Worm (Caenorhabditis elegans) whole organism, L1 larva: ENCODE measurements around the gene nhr-181.
A peak's percentile ranks its signal among the peaks of the same experiment; 100 is the strongest.

Experiments used
- F16B12.6 ChIP-seq: fragments of 150-350 bp; optimal IDR thresholded peaks from 2 replicates; lab custom pipeline; 2014; ENCODE audit warnings: missing biosample characterization, missing genetic modification characterization
- aha-1 ChIP-seq: fragments of 150-350 bp; optimal IDR thresholded peaks from 2 replicates; lab custom pipeline; 2014; ENCODE audit warnings: missing biosample characterization, missing genetic modification characterization
- alr-1 ChIP-seq: fragments of 200-800 bp; sonication (Bioruptor generic); optimal IDR thresholded peaks from 2 replicates; lab custom pipeline; 2018; ENCODE audit warnings: borderline replicate concordance, mild to moderate bottlenecking, missing genetic modification characterization, missing compliant biosample characterization
- ama-1 ChIP-seq: fragments of 150-350 bp; optimal IDR thresholded peaks from 2 replicates; lab custom pipeline; 2014
- ceh-63 ChIP-seq: fragments of 200-800 bp; sonication (Bioruptor generic); optimal IDR thresholded peaks from 2 replicates; lab custom pipeline; 2018; ENCODE audit warnings: mild to moderate bottlenecking, missing genetic modification characterization, missing compliant biosample characterization
- ceh-88 ChIP-seq: fragments of 200-800 bp; sonication (Bioruptor generic); IDR thresholded peaks from 2 replicates; pipeline ENCODE4 v1.3.6; 2022; ENCODE audit warnings: missing genetic modification characterization, missing compliant biosample characterization
- ceh-90 ChIP-seq: sonication (generic microtip); optimal IDR thresholded peaks from 2 replicates; lab custom pipeline; 2016; ENCODE audit warnings: missing genetic modification characterization, missing compliant biosample characterization
- dpl-1 ChIP-seq, 3 experiments: fragments of 150-350 bp in 2 of 3; sonication (generic microtip) in 1 of 3; optimal IDR thresholded peaks; 2 replicates each; lab custom pipeline; 2014 to 2017; ENCODE audit warnings: missing biosample characterization in 3 of 3, missing genetic modification characterization in 3 of 3, missing genetic modification reagents in 3 of 3
- dsc-1 ChIP-seq: sonication (generic microtip); optimal IDR thresholded peaks from 2 replicates; lab custom pipeline; 2016; ENCODE audit warnings: mild to moderate bottlenecking, missing genetic modification characterization, missing compliant biosample characterization
- efl-1 ChIP-seq, 4 experiments: fragments of 150-350 bp; optimal IDR thresholded peaks in 3 of 4; peaks in 1 of 4; 1 replicate in 1 of 4; 2 replicates in 3 of 4; lab custom pipeline; 2014; ENCODE audit warnings: missing biosample characterization in 2 of 4, missing genetic modification characterization in 2 of 4, missing genetic modification reagents in 2 of 4
- egl-13 ChIP-seq: sonication (generic microtip); optimal IDR thresholded peaks from 2 replicates; lab custom pipeline; 2016; ENCODE audit warnings: missing genotype, missing genetic modification reagents, missing genetic modification characterization, missing compliant biosample characterization
- egl-27 ChIP-seq, 2 experiments: fragments of 150-350 bp in 1 of 2; sonication (generic microtip); optimal IDR thresholded peaks; 3 replicates each; lab custom pipeline; 2017 to 2018; ENCODE audit warnings: missing biosample characterization in 2 of 2, missing genetic modification characterization in 2 of 2, missing genetic modification reagents in 2 of 2
- elt-3 ChIP-seq, 6 experiments: fragments of 150-350 bp in 1 of 6; sonication (generic microtip); optimal IDR thresholded peaks; 2 replicates each; lab custom pipeline; 2017 to 2018; ENCODE audit warnings: missing biosample characterization in 6 of 6, missing genetic modification characterization in 6 of 6, inconsistent platforms in 1 of 6
- fkh-4 ChIP-seq: sonication (generic microtip); optimal IDR thresholded peaks from 2 replicates; lab custom pipeline; 2016; ENCODE audit warnings: missing compliant biosample characterization, missing genetic modification characterization, borderline replicate concordance
- hlh-17 ChIP-seq: fragments of 200-800 bp; sonication (Bioruptor generic); optimal IDR thresholded peaks from 2 replicates; lab custom pipeline; 2018; ENCODE audit warnings: missing genetic modification characterization, mild to moderate bottlenecking, missing compliant biosample characterization, moderate library complexity, borderline replicate concordance
- hpl-2 ChIP-seq: fragments of 150-350 bp; optimal IDR thresholded peaks from 2 replicates; lab custom pipeline; 2014; ENCODE audit warnings: missing biosample characterization, missing genetic modification reagents, missing genetic modification characterization
- lin-13 ChIP-seq: fragments of 150-350 bp; optimal IDR thresholded peaks from 2 replicates; lab custom pipeline; 2014; ENCODE audit warnings: missing biosample characterization, missing genetic modification reagents, missing genetic modification characterization
- lin-14 ChIP-seq: fragments of 200-800 bp; sonication (Bioruptor generic); optimal IDR thresholded peaks from 2 replicates; lab custom pipeline; 2018; ENCODE audit warnings: mild to moderate bottlenecking, missing genetic modification characterization, moderate library complexity, missing compliant biosample characterization
- lin-39 ChIP-seq: fragments of 150-350 bp; optimal IDR thresholded peaks from 2 replicates; lab custom pipeline; 2014; ENCODE audit warnings: missing biosample characterization, missing genetic modification reagents, missing genetic modification characterization
- lsy-2 ChIP-seq, 2 experiments: fragments of 150-350 bp; optimal IDR thresholded peaks; 2 replicates each; lab custom pipeline; 2014; ENCODE audit warnings: missing biosample characterization in 2 of 2, missing genetic modification characterization in 2 of 2
- mdl-1 ChIP-seq, 2 experiments: fragments of 150-350 bp; optimal IDR thresholded peaks; 2 replicates each; lab custom pipeline; 2014 to 2017; ENCODE audit warnings: missing biosample characterization in 2 of 2, missing genetic modification characterization in 2 of 2, inconsistent platforms in 1 of 2
- mep-1 ChIP-seq: fragments of 150-350 bp; optimal IDR thresholded peaks from 2 replicates; lab custom pipeline; 2014; ENCODE audit warnings: missing biosample characterization, missing genetic modification characterization
- nhr-11 ChIP-seq: fragments of 150-350 bp; optimal IDR thresholded peaks from 2 replicates; lab custom pipeline; 2014; ENCODE audit warnings: missing biosample characterization, missing genetic modification characterization
- nhr-19 ChIP-seq: fragments of 200-800 bp; sonication (Bioruptor generic); conservative IDR thresholded peaks from 2 replicates; pipeline ENCODE4 v1.3.6; 2022; ENCODE audit warnings: missing genetic modification characterization, missing compliant biosample characterization
- nhr-237 ChIP-seq: fragments of 150-350 bp; optimal IDR thresholded peaks from 2 replicates; lab custom pipeline; 2014; ENCODE audit warnings: missing biosample characterization, missing genetic modification characterization
- nhr-47 ChIP-seq: sonication (generic microtip); optimal IDR thresholded peaks from 2 replicates; lab custom pipeline; 2016; ENCODE audit warnings: mild to moderate bottlenecking, missing genetic modification characterization, moderate library complexity, missing compliant biosample characterization
- nhr-84 ChIP-seq: sonication (generic microtip); optimal IDR thresholded peaks from 2 replicates; lab custom pipeline; 2017; ENCODE audit warnings: missing biosample characterization, missing genetic modification characterization
- nhr-85 ChIP-seq: sonication (generic microtip); peaks from one replicate; lab custom pipeline; 2016; ENCODE audit warnings: missing genetic modification characterization, inconsistent platforms, missing compliant biosample characterization
- nhr-90 ChIP-seq: sonication (generic microtip); optimal IDR thresholded peaks from 2 replicates; lab custom pipeline; 2016; ENCODE audit warnings: mild to moderate bottlenecking, missing genetic modification characterization, missing compliant biosample characterization; ENCODE audit not compliant: poor library complexity
- pqm-1 ChIP-seq: sonication (generic microtip); optimal IDR thresholded peaks from 3 replicates; lab custom pipeline; 2017; ENCODE audit warnings: missing biosample characterization, missing genetic modification characterization
- rnt-1 ChIP-seq: sonication (generic microtip); optimal IDR thresholded peaks from 2 replicates; lab custom pipeline; 2016; ENCODE audit warnings: mild to moderate bottlenecking, missing genetic modification characterization, moderate library complexity, missing compliant biosample characterization
- snu-23 ChIP-seq: sonication (generic microtip); optimal IDR thresholded peaks from 2 replicates; lab custom pipeline; 2016; ENCODE audit warnings: missing genetic modification characterization, missing compliant biosample characterization
- sup-37 ChIP-seq: fragments of 200-800 bp; sonication (Bioruptor generic); optimal IDR thresholded peaks from 2 replicates; lab custom pipeline; 2018; ENCODE audit warnings: mild to moderate bottlenecking, missing genetic modification characterization, missing compliant biosample characterization
- swsn-7 ChIP-seq: sonication (generic microtip); optimal IDR thresholded peaks from 2 replicates; lab custom pipeline; 2016; ENCODE audit warnings: missing genetic modification characterization, missing compliant biosample characterization
- tbx-2 ChIP-seq: sonication (generic microtip); optimal IDR thresholded peaks from 2 replicates; lab custom pipeline; 2016; ENCODE audit warnings: missing genetic modification characterization, missing compliant biosample characterization
- unc-62 ChIP-seq: fragments of 150-350 bp; optimal IDR thresholded peaks from 2 replicates; lab custom pipeline; 2014; ENCODE audit warnings: missing biosample characterization, missing genetic modification reagents, missing genetic modification characterization
- unc-86 ChIP-seq: sonication (generic microtip); optimal IDR thresholded peaks from 2 replicates; lab custom pipeline; 2016; ENCODE audit warnings: missing genetic modification characterization, missing compliant biosample characterization
- xbp-1 ChIP-seq: sonication (generic microtip); optimal IDR thresholded peaks from 2 replicates; lab custom pipeline; 2016; ENCODE audit warnings: missing genetic modification characterization, missing compliant biosample characterization
- zag-1 ChIP-seq: fragments of 150-350 bp; optimal IDR thresholded peaks from 2 replicates; lab custom pipeline; 2014; ENCODE audit warnings: missing biosample characterization, missing genetic modification characterization
- zip-4 ChIP-seq: fragments of 200-800 bp; sonication (Bioruptor generic); optimal IDR thresholded peaks from 2 replicates; lab custom pipeline; 2018; ENCODE audit warnings: mild to moderate bottlenecking, missing genetic modification characterization, moderate library complexity, missing compliant biosample characterization
- ztf-4 ChIP-seq: fragments of 150-350 bp; optimal IDR thresholded peaks from 2 replicates; lab custom pipeline; 2014; ENCODE audit warnings: missing biosample characterization, missing genetic modification characterization

The nhr-181 gene

DNA sequence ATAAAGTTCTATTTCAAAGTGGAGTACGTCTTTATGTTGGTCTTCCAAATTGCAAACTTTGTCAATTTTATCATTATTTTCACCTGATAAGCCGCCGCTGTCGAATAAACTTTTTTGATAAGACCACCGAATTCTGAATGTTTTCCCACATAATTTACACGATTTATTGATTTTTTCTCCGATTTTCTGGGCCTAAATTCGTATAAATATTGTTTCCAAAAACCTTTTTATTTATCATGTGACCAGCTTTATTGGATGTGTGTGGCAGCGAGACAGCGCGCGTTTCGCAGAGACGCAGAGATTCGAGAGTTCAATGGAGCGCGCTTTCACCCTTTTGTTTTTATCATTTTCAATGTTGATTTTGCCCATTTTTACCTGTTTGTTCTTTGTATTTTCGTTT, 48.2 kb downstream of the nhr-181 start (continued):
- TF ChIP-seq hlh-17 (GFP tag; lab: Kevin White, UChicago) (no peak), nhr-47 (peak; percentile 92), nhr-19 (GFP tag; lab: Robert Waterston, UW) (peak; percentile 90), ama-1 (no peak), egl-13 (tag; lab: Kevin White, UChicago) (peak; percentile 61), nhr-90 (tag; lab: Kevin White, UChicago) (peak; percentile 90), dpl-1 (GFP tag; optimal IDR thresholded peaks at IDR 0.05; lab: Kevin White, UChicago) (peak; percentile 71 to 83 (median 78)), alr-1 (tag; lab: Kevin White, UChicago) (no peak), rnt-1 (tag; lab: Kevin White, UChicago) (peak; percentile 89), lsy-2 (tag; optimal IDR thresholded peaks at IDR 0.05; lab: Kevin White, UChicago) (peak; percentile 85 to 91), ceh-88 (GFP tag; lab: Robert Waterston, UW) (0 out of 2 replicates have a peak, but pooled peaks have one; percentile 36), snu-23 (GFP tag; lab: Kevin White, UChicago) (peak; percentile 93), zag-1 (tag; lab: Kevin White, UChicago) (no peak), zip-4 (GFP tag; lab: Kevin White, UChicago) (peak; percentile 5), ztf-4 (tag; lab: Kevin White, UChicago) (peak; percentile 67), mdl-1 (tag; optimal IDR thresholded peaks at IDR 0.05; lab: Kevin White, UChicago) (peak in 1 of 2 experiments; percentile 85), unc-62 (GFP tag; lab: Kevin White, UChicago) (no peak), efl-1 (optimal IDR thresholded peaks at IDR 0.05; lab: Kevin White, UChicago) (peak; percentile 84 to 85), efl-1 (GFP tag; optimal IDR thresholded peaks at IDR 0.05 in 1 of 2; lab: Kevin White, UChicago) (peak; percentile 77 to 97), F16B12.6 (tag; lab: Kevin White, UChicago) (peak; percentile 42), unc-86 (tag; lab: Kevin White, UChicago) (peak; percentile 86), dsc-1 (peak; percentile 95), aha-1 (tag; lab: Kevin White, UChicago) (peak; percentile 70), lin-13 (GFP tag; lab: Kevin White, UChicago) (peak; percentile 80), mep-1 (tag; lab: Kevin White, UChicago) (peak; percentile 96), nhr-237 (peak; percentile 28), nhr-85 (peak; percentile 91), elt-3 (tag; optimal IDR thresholded peaks at IDR 0.05; lab: Kevin White, UChicago) (peak in 2 of 6 experiments; percentile 74 to 94), nhr-11 (tag; lab: Kevin White, UChicago) (peak; percentile 20), egl-27 (tag; optimal IDR thresholded peaks at IDR 0.05; lab: Kevin White, UChicago) (no peak), swsn-7 (peak; percentile 92), ceh-90 (no peak)
- TF ChIP-seq, all 84 proteins: peak for 58

DNA sequence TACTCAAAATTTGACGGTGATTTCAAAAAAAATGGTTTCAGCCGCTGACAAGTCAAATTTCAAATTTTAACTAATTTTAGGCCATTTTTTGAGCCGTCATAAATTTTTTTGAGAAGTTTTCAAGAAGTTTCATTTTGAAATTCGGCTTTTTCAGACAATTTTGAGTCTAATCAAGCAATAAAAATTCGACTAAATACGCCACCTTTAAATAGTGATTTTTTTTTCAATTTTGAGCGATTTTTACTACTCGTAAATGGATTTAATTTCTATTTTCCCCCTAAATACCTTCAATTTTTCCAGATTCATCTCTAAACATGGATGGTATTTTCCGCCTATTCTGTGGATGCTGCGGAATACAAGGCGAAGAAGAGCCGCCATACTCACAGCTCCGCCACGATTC, 49.4 kb downstream of the nhr-181 start, which contains the start of gene Y45G5AL.1:
Gene Y45G5AL.1, plus strand, starts transcription at position 301 of the 400 bp plus-strand sequence.
- no peak for TF ChIP-seq lin-39 (tag; lab: Kevin White, UChicago)
- TF ChIP-seq nhr-85 = no peak
- no peak for TF ChIP-seq fkh-4 (tag; lab: Kevin White, UChicago)
- TF ChIP-seq nhr-19 (GFP tag; lab: Robert Waterston, UW) = no peak
- TF ChIP-seq elt-3 (tag; optimal IDR thresholded peaks at IDR 0.05; lab: Kevin White, UChicago) = no peak
- TF ChIP-seq xbp-1 (tag; lab: Kevin White, UChicago) = no peak
- no peak for TF ChIP-seq swsn-7
- no peak for TF ChIP-seq lin-14 (GFP tag; lab: Kevin White, UChicago)
- no peak for TF ChIP-seq nhr-237
- no peak for TF ChIP-seq tbx-2 (tag; lab: Kevin White, UChicago)
- no peak for TF ChIP-seq sup-37 (GFP tag; lab: Kevin White, UChicago)
- no peak for TF ChIP-seq hlh-17 (GFP tag; lab: Kevin White, UChicago)
- no peak for TF ChIP-seq mep-1 (tag; lab: Kevin White, UChicago)
- TF ChIP-seq pqm-1 (tag; lab: Kevin White, UChicago) = no peak
- no peak for TF ChIP-seq hpl-2
- no peak for TF ChIP-seq nhr-84 (tag; lab: Kevin White, UChicago)
- no peak for TF ChIP-seq ceh-63 (GFP tag; lab: Kevin White, UChicago)
- no peak for TF ChIP-seq unc-62 (GFP tag; lab: Kevin White, UChicago)
